Fruit fly (Drosophila melanogaster) Kc167 (cell line): ENCODE results near the gene Mal-B1.

ENCODE experiments used
- Myc ChIP-seq: fragments of >200 bp; optimal IDR thresholded peaks from 2 replicates; lab custom pipeline; 2017; ENCODE audit warnings: missing external identifiers
- Sin3A ChIP-seq: fragments of >200 bp; optimal IDR thresholded peaks from 2 replicates; lab custom pipeline; 2018; ENCODE audit warnings: missing external identifiers
- h ChIP-seq: fragments of >200 bp; optimal IDR thresholded peaks from 3 replicates; lab custom pipeline; 2018; ENCODE audit warnings: missing external identifiers
- insv ChIP-seq: fragments of >200 bp; optimal IDR thresholded peaks from 3 replicates; lab custom pipeline; 2018; ENCODE audit warnings: missing external identifiers
- psq ChIP-seq: fragments of >200 bp; optimal IDR thresholded peaks from 2 replicates; lab custom pipeline; 2017; ENCODE audit warnings: missing external identifiers
- ttk ChIP-seq: sonication (Bioruptor generic); optimal IDR thresholded peaks from 2 replicates; lab custom pipeline; 2017; ENCODE audit warnings: missing external identifiers

Mal-B1 gene

DNA sequence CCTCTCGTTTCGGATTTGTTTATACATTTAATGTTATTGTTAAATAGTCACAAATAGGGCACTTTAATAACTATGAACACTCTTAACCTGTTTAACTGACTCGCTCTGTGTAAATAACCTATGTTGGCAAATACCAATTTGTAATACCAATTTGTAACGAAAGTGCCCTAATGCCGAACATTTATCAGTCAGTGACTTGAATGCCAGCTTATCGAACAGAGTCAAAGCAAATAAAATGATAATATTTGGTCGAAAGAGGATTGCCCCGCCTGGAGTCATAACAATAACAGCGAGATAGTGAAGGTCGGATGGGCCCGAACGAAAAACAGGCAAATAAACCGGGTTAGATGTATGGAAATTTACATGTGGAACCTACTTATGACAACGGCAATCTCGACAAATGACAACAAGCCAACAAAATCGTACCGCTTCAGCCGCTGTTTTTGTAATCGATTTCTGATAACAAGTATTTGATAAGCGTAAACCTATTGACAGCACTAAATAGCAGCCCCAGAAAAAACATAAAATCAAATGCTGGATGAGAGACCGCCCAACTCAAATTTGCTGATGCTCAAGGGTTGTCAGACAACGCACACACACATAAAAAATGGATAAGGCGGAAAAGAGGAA lies 1.8 kb upstream of the Mal-B1 start:
- no peak for TF ChIP-seq h (lab: Kevin White, UChicago)

DNA sequence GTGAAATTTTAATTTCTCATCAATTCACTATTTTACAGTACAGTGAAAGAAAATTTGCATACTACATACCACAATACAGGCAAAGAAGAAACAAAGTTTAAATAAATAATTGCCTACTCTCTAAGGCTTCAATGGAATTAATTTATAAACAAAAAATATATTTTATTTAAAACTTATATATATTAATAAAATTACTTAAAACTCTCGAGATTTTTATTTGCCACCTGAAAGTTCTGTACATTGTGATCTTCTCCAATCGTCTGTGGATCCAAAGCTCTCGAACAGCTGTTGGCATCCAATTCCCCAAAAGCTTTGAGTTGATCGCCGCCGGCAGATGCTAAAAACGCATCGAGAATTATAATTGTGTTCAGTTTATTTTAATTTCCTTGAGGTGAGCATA lies 2.6 kb downstream of the Mal-B1 start, which contains the start of gene Mal-B2:
Mal-B2 (plus strand) TSS at position 301 of the 400 bp plus-strand sequence.
- TF ChIP-seq h (lab: Kevin White, UChicago) (no peak), ttk (lab: Kevin White, UChicago) (no peak), insv (lab: Kevin White, UChicago) (no peak)

DNA sequence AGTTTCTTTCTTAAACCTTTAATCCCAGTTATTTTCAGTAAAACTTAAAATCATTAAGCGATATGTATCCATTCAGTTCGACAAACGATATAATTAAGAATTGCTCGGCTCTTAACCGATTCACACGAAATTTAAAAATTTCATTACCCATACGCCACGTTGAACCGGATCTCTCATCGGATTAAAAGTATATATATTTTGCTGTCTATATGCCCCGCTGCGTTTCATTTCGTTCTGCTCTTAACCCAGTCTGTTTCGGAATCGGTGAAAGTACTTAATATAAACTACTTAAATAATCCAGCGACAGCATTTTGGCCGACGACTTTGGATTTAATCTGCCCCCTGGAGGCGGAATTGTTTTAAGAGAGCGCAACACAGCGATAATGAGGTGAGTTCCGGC lies 6.1 kb downstream of the Mal-B1 start, which contains the start of gene CG42751:
CG42751 (plus strand) TSS at position 301 of the 400 bp plus-strand sequence.
- no peak for TF ChIP-seq ttk (lab: Kevin White, UChicago)
- TF ChIP-seq psq = no peak
- TF ChIP-seq Myc (lab: Kevin White, UChicago) = no peak
- no peak for TF ChIP-seq h (lab: Kevin White, UChicago)
- TF ChIP-seq insv (lab: Kevin White, UChicago) = no peak
- no peak for TF ChIP-seq Sin3A

DNA sequence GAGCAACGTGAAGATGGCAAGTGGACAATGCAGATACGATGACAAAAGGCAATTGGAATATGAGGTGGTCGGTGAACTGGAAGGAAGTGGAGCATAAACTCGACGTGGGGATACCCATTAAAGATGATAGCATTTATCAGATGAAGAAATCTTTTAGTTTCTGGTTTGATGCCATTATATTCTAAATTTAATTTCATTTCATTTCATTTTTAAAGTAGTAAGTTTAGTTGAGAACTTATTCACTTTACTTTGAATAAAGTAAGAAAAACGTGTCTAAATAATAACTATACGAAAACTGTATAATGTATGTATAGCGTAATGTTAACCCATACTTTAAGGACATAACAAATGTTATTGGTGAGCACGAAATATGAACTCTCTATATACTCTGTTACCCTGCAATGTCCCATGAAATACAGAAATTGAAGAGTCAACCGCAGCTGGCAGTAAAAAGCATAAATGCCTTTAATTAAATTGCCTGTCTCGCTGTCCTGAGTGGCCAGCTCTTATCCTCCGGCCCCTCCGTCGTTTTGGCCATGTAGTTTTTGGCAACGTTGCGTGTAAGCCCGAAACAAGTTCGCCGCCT lies 23.9 kb downstream of the Mal-B1 start:
- TF ChIP-seq h (lab: Kevin White, UChicago) = no peak

DNA sequence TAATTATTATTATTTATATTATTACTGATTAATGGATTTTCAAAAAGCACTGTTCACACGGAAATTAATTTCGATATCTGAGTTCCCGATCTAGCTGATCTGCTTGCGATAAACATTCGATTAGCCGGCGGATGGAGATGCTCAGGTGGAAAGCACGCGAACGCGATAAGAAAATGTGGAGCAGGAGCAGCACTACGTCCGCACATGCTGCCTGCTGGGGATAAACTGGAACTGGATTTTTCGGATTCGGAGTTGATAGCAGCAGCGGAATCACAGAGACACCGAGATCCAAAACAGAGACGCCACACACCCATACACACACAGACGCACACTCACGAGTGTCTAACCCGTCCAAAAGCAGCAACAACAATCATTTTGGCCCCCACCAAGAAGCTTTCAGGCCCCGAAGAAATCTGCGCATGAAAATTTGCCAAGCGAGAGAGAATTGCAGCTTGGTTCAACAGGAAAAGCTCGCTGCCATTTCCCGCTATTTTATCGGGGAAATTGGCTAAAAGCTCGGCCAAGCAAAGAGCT lies 27.3 kb downstream of the Mal-B1 start:
- TF ChIP-seq Sin3A (no peak), h (lab: Kevin White, UChicago) (no peak), ttk (lab: Kevin White, UChicago) (no peak), insv (lab: Kevin White, UChicago) (no peak), psq (no peak), Myc (lab: Kevin White, UChicago) (no peak)

DNA sequence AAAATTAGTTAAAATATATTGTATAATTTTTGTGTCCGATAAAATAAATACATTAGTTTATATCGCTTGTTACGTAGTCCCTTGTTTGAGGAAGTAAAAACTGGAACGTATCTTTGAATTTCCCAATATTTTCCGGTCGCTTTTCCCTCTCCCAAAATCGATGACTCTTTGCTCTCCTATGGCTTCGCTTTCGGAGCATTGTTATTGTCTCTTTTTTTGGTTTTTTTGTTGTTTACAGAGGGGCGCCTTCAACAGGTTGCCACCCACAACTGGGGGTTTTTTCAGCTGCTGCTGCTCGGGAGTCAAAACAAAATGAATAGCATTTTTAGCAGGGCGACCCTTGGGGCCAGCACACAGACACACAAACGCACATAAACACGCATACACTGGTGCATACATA lies 27.9 kb downstream of the Mal-B1 start:
- TF ChIP-seq ttk (lab: Kevin White, UChicago) = no peak
- no peak for TF ChIP-seq insv (lab: Kevin White, UChicago)
- TF ChIP-seq Sin3A = no peak
- TF ChIP-seq h (lab: Kevin White, UChicago) = no peak
- TF ChIP-seq Myc (lab: Kevin White, UChicago) = no peak
- TF ChIP-seq psq = no peak

DNA sequence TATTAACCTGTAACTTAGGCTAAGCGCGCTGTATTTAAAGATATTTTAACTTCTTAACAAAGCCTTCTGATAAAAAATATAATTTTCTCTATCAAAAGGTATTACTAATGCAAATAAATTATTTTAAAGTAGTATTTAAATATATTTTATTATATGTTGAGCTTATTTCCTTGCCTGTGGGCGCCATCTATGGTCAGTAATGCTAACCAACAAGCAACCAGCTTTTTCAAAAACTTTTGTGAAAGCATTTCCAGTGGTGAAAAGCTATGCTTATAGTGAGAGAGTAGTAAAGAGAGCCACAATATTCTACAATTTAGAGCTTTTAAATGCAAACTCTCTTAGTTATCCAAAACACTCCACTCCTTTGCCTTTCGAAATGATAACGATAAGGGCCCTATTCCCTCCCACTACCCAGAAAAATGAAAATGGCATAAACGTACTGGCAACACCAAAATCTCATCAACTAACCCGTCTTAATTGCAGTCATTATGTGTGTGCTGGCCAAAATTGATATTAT lies 31.8 kb downstream of the Mal-B1 start:
- TF ChIP-seq psq (no peak), Sin3A (no peak), h (lab: Kevin White, UChicago) (no peak), Myc (lab: Kevin White, UChicago) (no peak), insv (lab: Kevin White, UChicago) (no peak), ttk (lab: Kevin White, UChicago) (no peak)

DNA sequence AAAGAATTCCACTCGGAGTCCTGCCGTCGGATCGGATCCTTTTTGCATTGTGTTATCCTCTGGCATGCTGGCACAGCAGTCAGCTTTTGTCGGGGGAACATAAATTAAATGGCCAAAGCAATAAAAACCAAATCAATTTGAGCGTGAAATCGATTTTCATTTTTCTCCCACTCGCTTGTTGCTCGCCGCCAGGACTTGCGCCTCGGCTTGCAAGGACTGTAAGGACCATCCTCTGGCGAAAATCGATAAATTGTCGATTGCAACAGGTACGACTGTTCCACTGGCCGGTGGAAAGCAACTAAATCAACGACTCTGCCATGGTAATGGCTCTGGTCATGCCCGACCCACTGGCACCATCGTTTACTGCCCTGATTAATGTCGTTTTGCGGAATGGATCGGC lies 46.2 kb downstream of the Mal-B1 start:
- no peak for TF ChIP-seq ttk (lab: Kevin White, UChicago)
- TF ChIP-seq insv (lab: Kevin White, UChicago) = no peak
- TF ChIP-seq psq = no peak
- no peak for TF ChIP-seq Sin3A
- no peak for TF ChIP-seq h (lab: Kevin White, UChicago)
- no peak for TF ChIP-seq Myc (lab: Kevin White, UChicago)
